Fruit fly (Drosophila melanogaster) whole organism, adult: ENCODE measurements around the gene CG4962.

ENCODE experiments used
- CG11617 ChIP-seq: fragments of 200-800 bp; sonication (Bioruptor generic); optimal IDR thresholded peaks from 2 replicates; lab custom pipeline; 2017; ENCODE audit warnings: mild to moderate bottlenecking, missing biosample characterization, missing genetic modification reagents, missing genetic modification characterization
- Crg-1 ChIP-seq: fragments of 200-800 bp; sonication (Bioruptor generic); optimal IDR thresholded peaks from 2 replicates; lab custom pipeline; 2016; ENCODE audit warnings: missing biosample characterization, missing genetic modification characterization
- Mnt ChIP-seq: fragments of 200-800 bp; sonication (Bioruptor generic); optimal IDR thresholded peaks from 2 replicates; lab custom pipeline; 2016; ENCODE audit warnings: missing biosample characterization, mild to moderate bottlenecking, missing genetic modification characterization
- bab1 ChIP-seq: fragments of 200-800 bp; sonication (Bioruptor generic); optimal IDR thresholded peaks from 3 replicates; lab custom pipeline; 2019; ENCODE audit warnings: missing biosample characterization, mild to moderate bottlenecking, missing genetic modification characterization, moderate library complexity
- cic ChIP-seq: fragments of 200-800 bp; sonication (Bioruptor generic); optimal IDR thresholded peaks from 2 replicates; lab custom pipeline; 2017; ENCODE audit warnings: missing biosample characterization, mild to moderate bottlenecking, missing genetic modification characterization, moderate library complexity
- ovo ChIP-seq: fragments of 200-800 bp; sonication (Bioruptor generic); optimal IDR thresholded peaks from 2 replicates; lab custom pipeline; 2016; ENCODE audit warnings: missing biosample characterization, missing genetic modification characterization
- toe ChIP-seq: fragments of 200-800 bp; sonication (Bioruptor generic); optimal IDR thresholded peaks from 2 replicates; lab custom pipeline; 2016; ENCODE audit warnings: missing biosample characterization, missing genetic modification characterization

dm6 chr3L:16295447-16295846 is at the start of gene CG4962:
- TF ChIP-seq CG11617 = no peak
- TF ChIP-seq ovo = no peak
- TF ChIP-seq bab1 (GFP tag; lab: Kevin White, UChicago) = no peak
- no peak for TF ChIP-seq toe
- no peak for TF ChIP-seq Mnt (GFP tag; lab: Kevin White, UChicago)
- no peak for TF ChIP-seq cic (GFP tag; lab: Kevin White, UChicago)
- TF ChIP-seq Crg-1 (GFP tag; lab: Kevin White, UChicago) = no peak
